Fruit fly (Drosophila melanogaster): ENCODE results near the gene Tpi.

DNA sequence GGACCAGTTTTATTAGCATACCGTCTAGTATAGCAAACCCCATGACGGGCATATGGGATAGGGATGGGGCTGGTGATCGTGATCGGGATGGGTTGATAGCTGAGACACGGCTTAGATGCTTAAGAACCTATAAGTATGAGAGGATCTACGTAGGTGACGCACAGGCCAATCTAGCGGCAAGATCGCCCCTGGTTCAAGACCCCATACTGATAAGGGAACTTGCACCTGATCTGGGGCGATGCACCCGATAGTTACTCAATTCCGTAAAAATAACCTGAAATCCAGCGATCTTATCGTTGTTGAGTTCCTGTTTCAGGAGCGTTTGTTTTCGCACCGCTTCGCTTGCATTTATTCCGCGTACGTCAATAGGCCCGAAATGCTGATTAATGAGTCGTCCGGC is 25.8 kb downstream of the Tpi start:
- TF ChIP-seq EcR (GFP tag; optimal IDR thresholded peaks at IDR 0.05): no peak
- no peak for TF ChIP-seq Pif1B (GFP tag; optimal IDR thresholded peaks at IDR 0.05)
- no peak for TF ChIP-seq CG17806 (tag; optimal IDR thresholded peaks at IDR 0.05)
- TF ChIP-seq Ets98B (GFP tag; IDR thresholded peaks at IDR 0.05): no peak
- TF ChIP-seq CG32121 (GFP tag; IDR thresholded peaks at IDR 0.05): no peak
- no peak for TF ChIP-seq D1 (tag; optimal IDR thresholded peaks at IDR 0.05)
- TF ChIP-seq CG12605 (GFP tag; IDR thresholded peaks at IDR 0.05): no peak
- no peak for TF ChIP-seq CG9948 (tag; optimal IDR thresholded peaks at IDR 0.05)
- no peak for TF ChIP-seq CG15710 (tag; optimal IDR thresholded peaks at IDR 0.05)
- TF ChIP-seq CG34367 (tag; optimal IDR thresholded peaks at IDR 0.05): no peak
- no peak for TF ChIP-seq CG8159 (tag; optimal IDR thresholded peaks at IDR 0.05)
- TF ChIP-seq CG8301 (tag; optimal IDR thresholded peaks at IDR 0.05): no peak
